Fruit fly (Drosophila melanogaster) whole organism, embryonic: ENCODE results near the gene CG43630.
A peak's percentile ranks its signal among the peaks of the same experiment; 100 is the strongest.

Source experiments
- Abd-B ChIP-seq: fragments of 200-800 bp; sonication (Bioruptor generic); optimal IDR thresholded peaks from 2 replicates; lab custom pipeline; 2018; ENCODE audit warnings: missing biosample characterization, mild to moderate bottlenecking, missing genetic modification characterization, moderate library complexity
- Ada2b ChIP-seq: fragments of 200-800 bp; sonication (Bioruptor generic); IDR thresholded peaks from 2 replicates; pipeline ENCODE4 v1.3.6; 2022; ENCODE audit warnings: missing biosample characterization, missing genetic modification characterization
- Antp ChIP-seq: fragments of 200-800 bp; sonication (Bioruptor generic); optimal IDR thresholded peaks from 3 replicates; lab custom pipeline; 2016; ENCODE audit warnings: missing biosample characterization, missing genetic modification characterization
- B-H2 ChIP-seq: fragments of 200-800 bp; sonication (Bioruptor generic); optimal IDR thresholded peaks from 2 replicates; lab custom pipeline; 2018; ENCODE audit warnings: missing biosample characterization, mild to moderate bottlenecking, missing genetic modification characterization
- CG10431 ChIP-seq: fragments of 200-800 bp; sonication (Bioruptor generic); optimal IDR thresholded peaks from 3 replicates; lab custom pipeline; 2018; ENCODE audit warnings: missing biosample characterization, mild to moderate bottlenecking, missing genetic modification characterization
- CG10979 ChIP-seq: fragments of 200-800 bp; sonication (Bioruptor generic); optimal IDR thresholded peaks from 2 replicates; lab custom pipeline; 2018; ENCODE audit warnings: missing biosample characterization, mild to moderate bottlenecking, missing genetic modification characterization, moderate library complexity
- CG11723 ChIP-seq: fragments of 200-800 bp; sonication (Bioruptor generic); optimal IDR thresholded peaks from 2 replicates; lab custom pipeline; 2017; ENCODE audit warnings: missing biosample characterization, mild to moderate bottlenecking, missing genetic modification characterization
- CG12942 ChIP-seq: fragments of 200-800 bp; sonication (Bioruptor generic); optimal IDR thresholded peaks from 3 replicates; lab custom pipeline; 2016; ENCODE audit warnings: missing biosample characterization, missing genetic modification characterization
- CG14050 ChIP-seq: fragments of 200-800 bp; sonication (Bioruptor generic); IDR thresholded peaks from 3 replicates; pipeline ENCODE4 v1.3.6; 2022; ENCODE audit warnings: missing biosample characterization, missing genetic modification characterization
- CG1529 ChIP-seq: fragments of 200-800 bp; sonication (Bioruptor generic); optimal IDR thresholded peaks from 3 replicates; lab custom pipeline; 2018; ENCODE audit warnings: missing biosample characterization, missing genetic modification characterization
- CG15514 ChIP-seq: fragments of 200-800 bp; sonication (Bioruptor generic); optimal IDR thresholded peaks from 3 replicates; lab custom pipeline; 2017; ENCODE audit warnings: missing biosample characterization, missing genetic modification characterization, mild to moderate bottlenecking, moderate library complexity, missing genetic modification reagents
- CG1832 ChIP-seq: fragments of 200-800 bp; sonication (Bioruptor generic); optimal IDR thresholded peaks from 2 replicates; lab custom pipeline; 2017; ENCODE audit warnings: missing biosample characterization, mild to moderate bottlenecking, missing genetic modification characterization, inconsistent platforms
- CG2712 ChIP-seq: fragments of 200-800 bp; optimal IDR thresholded peaks from 3 replicates; lab custom pipeline; 2019; ENCODE audit warnings: missing biosample characterization, mild to moderate bottlenecking, missing genetic modification characterization, moderate library complexity
- CG32767 ChIP-seq: fragments of 200-800 bp; sonication (Bioruptor generic); IDR thresholded peaks from 2 replicates; pipeline ENCODE4 v1.3.6; 2022; ENCODE audit warnings: missing biosample characterization, missing genetic modification characterization
- CG5953 ChIP-seq: fragments of 200-800 bp; sonication (Bioruptor generic); IDR thresholded peaks from 2 replicates; pipeline ENCODE4 v1.3.6; 2022; ENCODE audit warnings: missing biosample characterization, missing genetic modification characterization
- CG6254 ChIP-seq: fragments of 200-800 bp; sonication (Bioruptor generic); optimal IDR thresholded peaks from 3 replicates; lab custom pipeline; 2017; ENCODE audit warnings: mild to moderate bottlenecking, missing biosample characterization, missing genetic modification reagents, missing genetic modification characterization
- CG7556 ChIP-seq: fragments of 200-800 bp; sonication (Bioruptor generic); optimal IDR thresholded peaks from 2 replicates; lab custom pipeline; 2017; ENCODE audit warnings: missing biosample characterization, mild to moderate bottlenecking, missing genetic modification characterization
- CG7786 ChIP-seq: fragments of 200-800 bp; sonication (Bioruptor generic); optimal IDR thresholded peaks from 2 replicates; lab custom pipeline; 2016; ENCODE audit warnings: missing biosample characterization, missing genetic modification characterization
- CG7839 ChIP-seq: fragments of 200-800 bp; sonication (Bioruptor generic); optimal IDR thresholded peaks from 3 replicates; lab custom pipeline; 2018; ENCODE audit warnings: missing biosample characterization, mild to moderate bottlenecking, missing genetic modification characterization, moderate library complexity
- CG7963 ChIP-seq: fragments of 200-800 bp; sonication (Bioruptor generic); IDR thresholded peaks from 3 replicates; pipeline ENCODE4 v1.3.6; 2022; ENCODE audit warnings: missing biosample characterization, missing genetic modification characterization; ENCODE audit not compliant: partially characterized antibody
- CG8388 ChIP-seq: fragments of 200-800 bp; sonication (Bioruptor generic); optimal IDR thresholded peaks from 2 replicates; lab custom pipeline; 2019; ENCODE audit warnings: missing biosample characterization, mild to moderate bottlenecking, missing genetic modification characterization, moderate library complexity
- CG9215 ChIP-seq: fragments of 200-800 bp; sonication (Bioruptor generic); IDR thresholded peaks from 2 replicates; pipeline ENCODE4 v1.3.6; 2022; ENCODE audit warnings: missing biosample characterization, missing genetic modification characterization
- CG9609 ChIP-seq: fragments of 200-800 bp; sonication (Bioruptor generic); optimal IDR thresholded peaks from 3 replicates; lab custom pipeline; 2016; ENCODE audit warnings: missing biosample characterization, missing genetic modification characterization
- CrebB ChIP-seq: fragments of 200-800 bp; sonication (Bioruptor generic); optimal IDR thresholded peaks from 3 replicates; lab custom pipeline; 2018; ENCODE audit warnings: missing biosample characterization, mild to moderate bottlenecking, missing genetic modification characterization
- Dfd ChIP-seq, 2 experiments: fragments of >200 bp; optimal IDR thresholded peaks; 2 replicates each; lab custom pipeline; 2017; ENCODE audit warnings: missing biosample characterization in 2 of 2, missing genetic modification characterization in 2 of 2
- Dll ChIP-seq: fragments of 200-800 bp; sonication (Bioruptor generic); IDR thresholded peaks from 4 replicates; pipeline ENCODE4 v1.3.6; 2022; ENCODE audit warnings: missing biosample characterization, missing genetic modification characterization; ENCODE audit not compliant: partially characterized antibody
- Elba2 ChIP-seq: fragments of 200-800 bp; sonication (Bioruptor generic); optimal IDR thresholded peaks from 3 replicates; lab custom pipeline; 2016; ENCODE audit warnings: missing biosample characterization, missing genetic modification characterization
- Ets65A ChIP-seq: fragments of 200-800 bp; sonication (Bioruptor generic); peaks from one replicate; lab custom pipeline; 2016; ENCODE audit warnings: missing biosample characterization, missing genetic modification characterization
- GATAe ChIP-seq: fragments of 200-800 bp; sonication (Bioruptor generic); conservative IDR thresholded peaks from 2 replicates; pipeline ENCODE4 v1.3.6; 2022; ENCODE audit warnings: missing biosample characterization, missing genetic modification characterization
- HLH4C ChIP-seq: fragments of 200-800 bp; sonication (Bioruptor generic); IDR thresholded peaks from 3 replicates; pipeline ENCODE4 v1.3.6; 2022; ENCODE audit warnings: missing biosample characterization, missing genetic modification characterization; ENCODE audit not compliant: partially characterized antibody
- Hr3 ChIP-seq: fragments of 200-800 bp; sonication (Bioruptor generic); optimal IDR thresholded peaks from 3 replicates; lab custom pipeline; 2016; ENCODE audit warnings: missing biosample characterization, missing genetic modification characterization
- Lim3 ChIP-seq: fragments of 200-800 bp; sonication (Bioruptor generic); IDR thresholded peaks from 2 replicates; pipeline ENCODE4 v1.3.6; 2022; ENCODE audit warnings: missing biosample characterization, missing genetic modification characterization
- Lpt ChIP-seq: fragments of >200 bp; optimal IDR thresholded peaks from 2 replicates; lab custom pipeline; 2018; ENCODE audit warnings: missing biosample characterization, missing genetic modification characterization
- MBD-R2 ChIP-seq: fragments of 200-800 bp; sonication (Bioruptor generic); IDR thresholded peaks from 2 replicates; pipeline ENCODE4 v1.3.6; 2022; ENCODE audit warnings: missing biosample characterization, missing genetic modification characterization
- Nf-YB ChIP-seq: fragments of 200-800 bp; sonication (Bioruptor generic); optimal IDR thresholded peaks from 3 replicates; lab custom pipeline; 2019; ENCODE audit warnings: missing biosample characterization, mild to moderate bottlenecking, missing genetic modification characterization, moderate library complexity
- Six4 ChIP-seq: fragments of 200-800 bp; sonication (Bioruptor generic); optimal IDR thresholded peaks from 2 replicates; lab custom pipeline; 2016; ENCODE audit warnings: missing biosample characterization, missing genetic modification characterization
- bsh ChIP-seq, 2 experiments: fragments of 200-800 bp; sonication (Bioruptor generic); optimal IDR thresholded peaks; 2 replicates each; lab custom pipeline; 2017 to 2018; ENCODE audit warnings: mild to moderate bottlenecking in 2 of 2, missing biosample characterization in 2 of 2, missing genetic modification characterization in 2 of 2, moderate library complexity in 1 of 2
- crc ChIP-seq: fragments of 200-800 bp; sonication (Bioruptor generic); optimal IDR thresholded peaks from 2 replicates; lab custom pipeline; 2016; ENCODE audit warnings: missing biosample characterization, missing genetic modification characterization
- ems ChIP-seq: fragments of 200-800 bp; sonication (Bioruptor generic); optimal IDR thresholded peaks from 3 replicates; lab custom pipeline; 2016; ENCODE audit warnings: missing biosample characterization, missing genetic modification characterization
- gce ChIP-seq: fragments of 200-800 bp; sonication (Bioruptor generic); IDR thresholded peaks from 3 replicates; pipeline ENCODE4 v1.3.6; 2022; ENCODE audit warnings: missing biosample characterization, missing genetic modification characterization
- gem ChIP-seq: fragments of 200-800 bp; sonication (Bioruptor generic); optimal IDR thresholded peaks from 2 replicates; lab custom pipeline; 2019; ENCODE audit warnings: missing biosample characterization, mild to moderate bottlenecking, missing genetic modification characterization, moderate library complexity
- gro ChIP-seq: fragments of 200-800 bp; sonication (Bioruptor generic); optimal IDR thresholded peaks from 2 replicates; lab custom pipeline; 2016; ENCODE audit warnings: missing biosample characterization, missing genetic modification characterization
- gsb ChIP-seq: fragments of 200-800 bp; sonication (Bioruptor generic); IDR thresholded peaks from 2 replicates; pipeline ENCODE4 v1.3.6; 2022; ENCODE audit warnings: missing biosample characterization, missing genetic modification characterization
- odd ChIP-seq: fragments of 200-800 bp; sonication (Bioruptor generic); optimal IDR thresholded peaks from 2 replicates; lab custom pipeline; 2017; ENCODE audit warnings: missing biosample characterization, mild to moderate bottlenecking, missing genetic modification characterization
- pb ChIP-seq: fragments of 200-800 bp; sonication (Bioruptor generic); optimal IDR thresholded peaks from 3 replicates; lab custom pipeline; 2016; ENCODE audit warnings: missing biosample characterization, missing genetic modification characterization
- row ChIP-seq: fragments of 200-800 bp; sonication (Bioruptor generic); IDR thresholded peaks from 3 replicates; pipeline ENCODE4 v1.3.6; 2022; ENCODE audit warnings: missing biosample characterization, missing genetic modification characterization
- sna ChIP-seq: fragments of 200-800 bp; sonication (Bioruptor generic); IDR thresholded peaks from 2 replicates; pipeline ENCODE4 v1.3.6; 2022; ENCODE audit warnings: missing biosample characterization, missing genetic modification characterization; ENCODE audit not compliant: partially characterized antibody
- tll ChIP-seq, 2 experiments: fragments of 200-800 bp in 1 of 2; fragments of >200 bp in 1 of 2; sonication (Bioruptor generic) in 1 of 2; optimal IDR thresholded peaks; 2 replicates each; lab custom pipeline; 2017 to 2019; ENCODE audit warnings: missing biosample characterization in 2 of 2, missing genetic modification characterization in 2 of 2, mild to moderate bottlenecking in 1 of 2, moderate library complexity in 1 of 2
- trem ChIP-seq: fragments of 200-800 bp; optimal IDR thresholded peaks from 3 replicates; lab custom pipeline; 2019; ENCODE audit warnings: missing biosample characterization, mild to moderate bottlenecking, missing genetic modification characterization, moderate library complexity
- vfl ChIP-seq: fragments of 200-800 bp; sonication (Bioruptor generic); optimal IDR thresholded peaks from 2 replicates; lab custom pipeline; 2016; ENCODE audit warnings: missing biosample characterization, missing genetic modification characterization

CG43630 gene

dm6 chr3R:12719627-12720343 lies 43.7 kb upstream of the CG43630 start (continued):
- TF ChIP-seq CG6254 (GFP tag; lab: Kevin White, UChicago) (peak; percentile 12), CG8388 (GFP tag; lab: Kevin White, UChicago) (no peak), Dfd (GFP tag; optimal IDR thresholded peaks at IDR 0.05; lab: Kevin White, UChicago) (no peak), CG1832 (no peak), CG32767 (GFP tag; lab: Robert Waterston, UW) (no peak), CG7839 (tag; lab: Kevin White, UChicago) (peak; percentile 67), CG7556 (GFP tag; lab: Kevin White, UChicago) (peak; percentile 50), Nf-YB (GFP tag; lab: Kevin White, UChicago) (no peak), ems (no peak), Six4 (GFP tag; lab: Kevin White, UChicago) (no peak), Abd-B (peak; percentile 26), row (GFP tag; lab: Robert Waterston, UW) (peak; percentile 76), CG7963 (GFP tag; lab: Robert Waterston, UW) (no peak), CG14050 (GFP tag; lab: Robert Waterston, UW) (no peak), CG15514 (GFP tag; lab: Kevin White, UChicago) (peak; percentile 33), gsb (GFP tag; lab: Robert Waterston, UW) (no peak), CG10979 (tag; lab: Kevin White, UChicago) (peak; percentile 36), Hr3 (GFP tag; lab: Kevin White, UChicago) (peak; percentile 23), crc (no peak), HLH4C (GFP tag; lab: Robert Waterston, UW) (no peak), CG9215 (no peak), Elba2 (GFP tag; lab: Kevin White, UChicago) (no peak), Ada2b (GFP tag; lab: Robert Waterston, UW) (no peak), gem (tag; lab: Kevin White, UChicago) (peak; percentile 69), bsh (GFP tag; optimal IDR thresholded peaks at IDR 0.05; lab: Kevin White, UChicago) (peak; percentile 17 to 33), CrebB (tag; lab: Kevin White, UChicago) (no peak), vfl (GFP tag; lab: Kevin White, UChicago) (no peak), tll (GFP tag; optimal IDR thresholded peaks at IDR 0.05; lab: Kevin White, UChicago) (no peak), CG7786 (no peak), Lpt (GFP tag; lab: Kevin White, UChicago) (no peak), MBD-R2 (GFP tag; lab: Robert Waterston, UW) (no peak), Ets65A (no peak), CG11723 (GFP tag; lab: Kevin White, UChicago) (no peak), GATAe (GFP tag; lab: Robert Waterston, UW) (no peak), CG9609 (GFP tag; lab: Kevin White, UChicago) (no peak), CG2712 (tag; lab: Kevin White, UChicago) (peak; percentile 69), sna (GFP tag; lab: Robert Waterston, UW) (no peak), Dll (GFP tag; lab: Robert Waterston, UW) (no peak), CG10431 (GFP tag; lab: Kevin White, UChicago) (no peak), Lim3 (GFP tag; lab: Robert Waterston, UW) (no peak), pb (no peak), CG5953 (no peak), odd (GFP tag; lab: Kevin White, UChicago) (no peak), gce (GFP tag; lab: Robert Waterston, UW) (no peak), Antp (GFP tag; lab: Kevin White, UChicago) (no peak), CG12942 (GFP tag; lab: Kevin White, UChicago) (no peak), B-H2 (peak; percentile 9), CG1529 (GFP tag; lab: Kevin White, UChicago) (no peak), trem (tag; lab: Kevin White, UChicago) (peak; percentile 17), gro (GFP tag; lab: Kevin White, UChicago) (peak; percentile 72)
